Worm (Caenorhabditis elegans) whole organism, young adult: ENCODE measurements around the gene Y16B4A.2.

Experiments
- B0035.1 ChIP-seq: sonication (generic microtip); optimal IDR thresholded peaks from 2 replicates; lab custom pipeline; 2016; ENCODE audit warnings: missing genetic modification characterization, mild to moderate bottlenecking, missing compliant biosample characterization, missing genotype, missing genetic modification reagents
- B0261.1 ChIP-seq: sonication (generic microtip); optimal IDR thresholded peaks from 2 replicates; lab custom pipeline; 2016; ENCODE audit warnings: mild to moderate bottlenecking, missing genetic modification characterization, moderate library complexity, missing compliant biosample characterization
- F57A8.1 ChIP-seq: fragments of 200-800 bp; sonication (Bioruptor generic); optimal IDR thresholded peaks from 2 replicates; lab custom pipeline; 2018; ENCODE audit warnings: mild to moderate bottlenecking, missing genetic modification characterization, moderate library complexity, missing compliant biosample characterization
- F57C9.4 ChIP-seq: sonication (generic microtip); optimal IDR thresholded peaks from 2 replicates; lab custom pipeline; 2017; ENCODE audit warnings: mild to moderate bottlenecking, missing genetic modification characterization, missing compliant biosample characterization
- K11D2.4 ChIP-seq: fragments of 200-800 bp; sonication (Bioruptor generic); IDR thresholded peaks from 2 replicates; pipeline ENCODE4 v1.3.6; 2022; ENCODE audit warnings: missing genetic modification reagents, missing genetic modification characterization, missing compliant biosample characterization
- Y53G8AR.9 ChIP-seq: fragments of 200-800 bp; sonication (Bioruptor generic); conservative IDR thresholded peaks from 2 replicates; pipeline ENCODE4 v1.3.6; 2022; ENCODE audit warnings: missing genetic modification reagents, missing genetic modification characterization, missing compliant biosample characterization
- aptf-2 ChIP-seq: fragments of 200-800 bp; sonication (Bioruptor generic); conservative IDR thresholded peaks from 2 replicates; pipeline ENCODE4 v1.3.6; 2022; ENCODE audit warnings: missing genetic modification reagents, missing genetic modification characterization, missing compliant biosample characterization
- athp-1 ChIP-seq: sonication (generic microtip); optimal IDR thresholded peaks from 2 replicates; lab custom pipeline; 2017; ENCODE audit warnings: mild to moderate bottlenecking, missing genetic modification characterization, missing compliant biosample characterization
- attf-3 ChIP-seq: fragments of 200-800 bp; sonication (Bioruptor generic); conservative IDR thresholded peaks from 2 replicates; pipeline ENCODE4 v1.3.6; 2022; ENCODE audit warnings: missing genetic modification reagents, missing genetic modification characterization, missing compliant biosample characterization
- attf-5 ChIP-seq: fragments of 200-800 bp; sonication (Bioruptor generic); optimal IDR thresholded peaks from 2 replicates; lab custom pipeline; 2018; ENCODE audit warnings: mild to moderate bottlenecking, missing genetic modification characterization, missing compliant biosample characterization
- attf-6 ChIP-seq: fragments of 200-800 bp; sonication (Bioruptor generic); IDR thresholded peaks from 2 replicates; pipeline ENCODE4 v1.3.6; 2022; ENCODE audit warnings: missing genetic modification reagents, missing genetic modification characterization, missing compliant biosample characterization
- cebp-1 ChIP-seq, 2 experiments: fragments of 200-800 bp in 1 of 2; sonication (Bioruptor generic) in 1 of 2; sonication (generic microtip) in 1 of 2; IDR thresholded peaks in 1 of 2; optimal IDR thresholded peaks in 1 of 2; 2 replicates each; pipeline versions ENCODE4 v1.3.6 to Lab custom; 2017 to 2022; ENCODE audit warnings: missing compliant biosample characterization in 2 of 2, missing genetic modification characterization in 2 of 2, mild to moderate bottlenecking in 1 of 2, missing genetic modification reagents in 1 of 2, moderate library complexity in 1 of 2
- cebp-2 ChIP-seq: fragments of 200-800 bp; sonication (Bioruptor generic); IDR thresholded peaks from 2 replicates; pipeline ENCODE4 v1.3.6; 2022; ENCODE audit warnings: missing genetic modification characterization, missing compliant biosample characterization
- chd-7 ChIP-seq: sonication (generic microtip); optimal IDR thresholded peaks from 2 replicates; lab custom pipeline; 2016; ENCODE audit warnings: mild to moderate bottlenecking, missing genetic modification characterization, moderate library complexity, missing compliant biosample characterization
- die-1 ChIP-seq: sonication (generic microtip); optimal IDR thresholded peaks from 2 replicates; lab custom pipeline; 2016; ENCODE audit warnings: missing genotype, mild to moderate bottlenecking, missing genetic modification characterization, missing compliant biosample characterization
- dox-1 ChIP-seq: fragments of 200-800 bp; sonication (Bioruptor generic); IDR thresholded peaks from 2 replicates; pipeline ENCODE4 v1.3.6; 2022; ENCODE audit warnings: missing genetic modification reagents, missing genetic modification characterization, missing compliant biosample characterization
- ekl-4 ChIP-seq: fragments of 200-800 bp; sonication (Bioruptor generic); IDR thresholded peaks from 2 replicates; pipeline ENCODE4 v1.3.6; 2022; ENCODE audit warnings: missing genetic modification reagents, missing genetic modification characterization, missing compliant biosample characterization
- him-1 ChIP-seq: sonication (generic microtip); optimal IDR thresholded peaks from 2 replicates; lab custom pipeline; 2016; ENCODE audit warnings: missing genotype, missing genetic modification reagents, missing genetic modification characterization, missing compliant biosample characterization
- hmg-20 ChIP-seq: fragments of 200-800 bp; sonication (Bioruptor generic); IDR thresholded peaks from 2 replicates; pipeline ENCODE4 v1.3.6; 2022; ENCODE audit warnings: missing genetic modification reagents, missing genetic modification characterization, missing compliant biosample characterization
- lag-1 ChIP-seq: fragments of 200-800 bp; sonication (Bioruptor generic); IDR thresholded peaks from 2 replicates; pipeline ENCODE4 v1.3.6; 2022; ENCODE audit warnings: missing genetic modification reagents, missing genetic modification characterization, missing compliant biosample characterization
- let-607 ChIP-seq, 2 experiments: fragments of 200-800 bp in 1 of 2; sonication (Bioruptor generic) in 1 of 2; sonication (generic microtip) in 1 of 2; optimal IDR thresholded peaks; 2 replicates each; lab custom pipeline; 2016 to 2018; ENCODE audit warnings: mild to moderate bottlenecking in 2 of 2, missing compliant biosample characterization in 2 of 2, missing genetic modification characterization in 2 of 2, moderate library complexity in 2 of 2, missing genotype in 1 of 2
- lin-40 ChIP-seq: sonication (generic microtip); optimal IDR thresholded peaks from 2 replicates; lab custom pipeline; 2016; ENCODE audit warnings: missing genetic modification characterization, mild to moderate bottlenecking, missing compliant biosample characterization, missing genotype, missing genetic modification reagents
- lin-54 ChIP-seq: fragments of 200-800 bp; sonication (Bioruptor generic); optimal IDR thresholded peaks from 2 replicates; lab custom pipeline; 2018; ENCODE audit warnings: mild to moderate bottlenecking, missing genetic modification characterization, missing compliant biosample characterization
- lir-1 ChIP-seq: fragments of 200-800 bp; sonication (Bioruptor generic); conservative IDR thresholded peaks from 2 replicates; pipeline ENCODE4 v1.3.6; 2022; ENCODE audit warnings: missing genetic modification reagents, missing genetic modification characterization, missing compliant biosample characterization
- lsy-27 ChIP-seq: sonication (generic microtip); optimal IDR thresholded peaks from 2 replicates; lab custom pipeline; 2017; ENCODE audit warnings: missing genetic modification characterization, mild to moderate bottlenecking, missing compliant biosample characterization, antibody characterized with exemption, missing genotype, borderline replicate concordance; ENCODE audit not compliant: insufficient read depth
- madf-10 ChIP-seq: sonication (generic microtip); optimal IDR thresholded peaks from 2 replicates; lab custom pipeline; 2016; ENCODE audit warnings: mild to moderate bottlenecking, missing genetic modification characterization, missing compliant biosample characterization
- madf-3 ChIP-seq: fragments of 200-800 bp; sonication (Bioruptor generic); IDR thresholded peaks from 2 replicates; pipeline ENCODE4 v1.3.6; 2022; ENCODE audit warnings: missing genetic modification reagents, missing genetic modification characterization, missing compliant biosample characterization
- madf-6 ChIP-seq: fragments of 200-800 bp; sonication (Bioruptor generic); IDR thresholded peaks from 2 replicates; pipeline ENCODE4 v1.3.6; 2022; ENCODE audit warnings: missing genetic modification reagents, missing genetic modification characterization, missing compliant biosample characterization
- madf-8 ChIP-seq: fragments of 200-800 bp; sonication (Bioruptor generic); conservative IDR thresholded peaks from 2 replicates; pipeline ENCODE4 v1.3.6; 2022; ENCODE audit warnings: missing genetic modification reagents, missing genetic modification characterization, missing compliant biosample characterization
- mcd-1 ChIP-seq: fragments of 200-800 bp; sonication (Bioruptor generic); IDR thresholded peaks from 2 replicates; pipeline ENCODE4 v1.3.6; 2022; ENCODE audit warnings: missing genetic modification reagents, missing genetic modification characterization, missing compliant biosample characterization
- mxl-1 ChIP-seq: sonication (generic microtip); optimal IDR thresholded peaks from 2 replicates; lab custom pipeline; 2016; ENCODE audit warnings: missing genetic modification characterization, missing compliant biosample characterization
- nfya-1 ChIP-seq: sonication (generic microtip); optimal IDR thresholded peaks from 2 replicates; lab custom pipeline; 2017; ENCODE audit warnings: antibody characterized with exemption, missing compliant biosample characterization, missing genetic modification characterization, borderline replicate concordance; ENCODE audit not compliant: insufficient read depth
- nhr-179 ChIP-seq: sonication (generic microtip); optimal IDR thresholded peaks from 2 replicates; lab custom pipeline; 2016; ENCODE audit warnings: mild to moderate bottlenecking, missing genetic modification characterization, missing compliant biosample characterization
- nhr-80 ChIP-seq: sonication (generic microtip); optimal IDR thresholded peaks from 2 replicates; lab custom pipeline; 2016; ENCODE audit warnings: missing genetic modification characterization, missing compliant biosample characterization
- rec-8 ChIP-seq, 2 experiments: sonication (generic microtip); optimal IDR thresholded peaks; 2 replicates each; lab custom pipeline; 2016; ENCODE audit warnings: mild to moderate bottlenecking in 2 of 2, missing genetic modification characterization in 2 of 2, missing genetic modification reagents in 2 of 2, missing genotype in 2 of 2, missing biosample characterization in 1 of 2, missing compliant biosample characterization in 1 of 2, moderate library complexity in 1 of 2
- sea-2 ChIP-seq: fragments of 200-800 bp; sonication (Bioruptor generic); IDR thresholded peaks from 2 replicates; pipeline ENCODE4 v1.3.6; 2022; ENCODE audit warnings: missing genetic modification characterization, missing compliant biosample characterization
- tlf-1 ChIP-seq: fragments of 200-800 bp; sonication (Bioruptor generic); optimal IDR thresholded peaks from 2 replicates; lab custom pipeline; 2018; ENCODE audit warnings: mild to moderate bottlenecking, missing genetic modification characterization, missing compliant biosample characterization
- unc-130 ChIP-seq: sonication (generic microtip); optimal IDR thresholded peaks from 2 replicates; lab custom pipeline; 2016; ENCODE audit warnings: missing genetic modification reagents, missing genetic modification characterization, missing compliant biosample characterization
- zfh-2 ChIP-seq: fragments of 200-800 bp; sonication (Bioruptor generic); conservative IDR thresholded peaks from 2 replicates; pipeline ENCODE4 v1.3.6; 2022; ENCODE audit warnings: missing genetic modification reagents, missing genetic modification characterization, missing compliant biosample characterization
- ztf-26 ChIP-seq: sonication (generic microtip); optimal IDR thresholded peaks from 2 replicates; lab custom pipeline; 2017; ENCODE audit warnings: missing genetic modification characterization, missing compliant biosample characterization
- ztf-3 ChIP-seq: fragments of 200-800 bp; sonication (Bioruptor generic); optimal IDR thresholded peaks from 2 replicates; lab custom pipeline; 2018; ENCODE audit warnings: mild to moderate bottlenecking, missing genetic modification characterization, missing compliant biosample characterization

Gene Y16B4A.2

ce11 chrX:14818464-14819259 is 47.0 kb upstream of the Y16B4A.2 start, which contains the start of gene epn-1 (continued):
- peak; percentile 85 for TF ChIP-seq madf-3 (GFP tag; lab: Robert Waterston, UW)

ce11 chrX:14816717-14817116 is 45.1 kb upstream of the Y16B4A.2 start:
- TF ChIP-seq cebp-1 (GFP tag; IDR thresholded peaks at IDR 0.05; lab: Robert Waterston, UW) (no peak), cebp-1 (tag; optimal IDR thresholded peaks at IDR 0.05; lab: Kevin White, UChicago) (peak; percentile 32), dox-1 (GFP tag; lab: Robert Waterston, UW) (peak; percentile 36; the same call in 1 of the 2 replicates), cebp-2 (GFP tag; lab: Robert Waterston, UW) (no peak), attf-5 (GFP tag; lab: Kevin White, UChicago) (peak; percentile 7), lsy-27 (tag; lab: Kevin White, UChicago) (no peak), lin-54 (GFP tag; lab: Kevin White, UChicago) (peak; percentile 19), ztf-3 (no peak), tlf-1 (GFP tag; lab: Kevin White, UChicago) (peak; percentile 26), nhr-80 (tag; lab: Kevin White, UChicago) (peak; percentile 83), lir-1 (GFP tag; lab: Robert Waterston, UW) (peak; percentile 13; the same call in 1 of the 2 replicates), lag-1 (0 out of 2 replicates have a peak, but pooled peaks have one; percentile 38), K11D2.4 (GFP tag; lab: Robert Waterston, UW) (peak; percentile 34; the same call in 1 of the 2 replicates), sea-2 (GFP tag; lab: Robert Waterston, UW) (0 out of 2 replicates have a peak, but pooled peaks have one; percentile 27), ekl-4 (GFP tag; lab: Robert Waterston, UW) (no peak; the same call in 1 of the 2 replicates)

ce11 chrX:14815412-14815811 is 43.8 kb upstream of the Y16B4A.2 start:
- TF ChIP-seq lir-1 (GFP tag; lab: Robert Waterston, UW), result no peak
- TF ChIP-seq madf-3 (GFP tag; lab: Robert Waterston, UW), result 0 out of 2 replicates have a peak, but pooled peaks have one; percentile 13
- TF ChIP-seq attf-3 (GFP tag; lab: Robert Waterston, UW), result no peak
- no peak for TF ChIP-seq him-1 (tag; lab: Kevin White, UChicago)
- no peak for TF ChIP-seq B0261.1
- no peak for TF ChIP-seq aptf-2 (GFP tag; lab: Robert Waterston, UW)
- no peak for TF ChIP-seq F57A8.1 (GFP tag; lab: Kevin White, UChicago)
- no peak for TF ChIP-seq madf-10
- TF ChIP-seq chd-7 (tag; lab: Kevin White, UChicago), result no peak
- no peak for TF ChIP-seq die-1
- TF ChIP-seq lin-40, result peak; percentile 4
- no peak for TF ChIP-seq hmg-20 (GFP tag; lab: Robert Waterston, UW)
- TF ChIP-seq F57C9.4 (tag; lab: Kevin White, UChicago), result peak; percentile 28
- no peak for TF ChIP-seq nhr-179 (tag; lab: Kevin White, UChicago)
- no peak for TF ChIP-seq mxl-1 (tag; lab: Kevin White, UChicago)
- no peak for TF ChIP-seq lag-1
- TF ChIP-seq unc-130, result no peak
- TF ChIP-seq cebp-1 (GFP tag; IDR thresholded peaks at IDR 0.05; lab: Robert Waterston, UW), result no peak
- TF ChIP-seq cebp-1 (tag; optimal IDR thresholded peaks at IDR 0.05; lab: Kevin White, UChicago), result peak; percentile 63
- no peak for TF ChIP-seq B0035.1 (tag; lab: Kevin White, UChicago)
- no peak for TF ChIP-seq madf-8 (GFP tag; lab: Robert Waterston, UW)
- no peak for TF ChIP-seq athp-1
- no peak for TF ChIP-seq rec-8 (tag; optimal IDR thresholded peaks at IDR 0.05; lab: Kevin White, UChicago)
- no peak for TF ChIP-seq cebp-2 (GFP tag; lab: Robert Waterston, UW)
- no peak for TF ChIP-seq attf-6 (GFP tag; lab: Robert Waterston, UW)
- TF ChIP-seq ztf-26 (tag; lab: Kevin White, UChicago), result no peak
- TF ChIP-seq zfh-2 (GFP tag; lab: Robert Waterston, UW), result no peak
- TF ChIP-seq madf-6, result peak; percentile 33
- no peak for TF ChIP-seq nfya-1 (tag; lab: Kevin White, UChicago)
- TF ChIP-seq let-607 (tag; optimal IDR thresholded peaks at IDR 0.05; lab: Kevin White, UChicago), result no peak
- TF ChIP-seq mcd-1 (GFP tag; lab: Robert Waterston, UW), result no peak
- TF ChIP-seq Y53G8AR.9 (GFP tag; lab: Robert Waterston, UW), result 0 out of 2 replicates have a peak, but pooled peaks have one; percentile 13
